Fruit fly (Drosophila melanogaster): Measurements from ENCODE around the gene Rcd4.

Gene Rcd4

DNA sequence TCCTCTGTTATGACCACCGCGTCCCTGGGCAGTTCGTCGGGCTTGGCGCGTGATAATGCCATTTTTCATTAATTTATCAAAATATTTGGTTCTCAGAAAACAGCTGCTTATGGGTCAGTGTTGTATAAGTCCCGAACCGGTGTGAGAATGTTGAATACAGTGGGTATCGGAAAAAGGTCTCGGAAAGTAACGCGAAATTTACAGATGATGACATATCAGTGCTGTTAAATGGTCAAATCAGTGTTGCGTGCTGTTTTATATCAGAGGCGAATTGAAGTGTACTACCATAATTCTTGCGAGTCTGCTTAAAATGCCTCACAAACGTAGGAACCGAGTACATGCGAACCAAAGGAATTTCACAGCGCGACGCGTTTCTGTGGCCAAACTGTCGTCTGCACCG lies at the start of gene Rcd4, which contains the start of gene CG13392:
Gene Rcd4, plus strand, starts transcription at position 216 of the 400 bp plus-strand sequence.
Gene CG13392, minus strand, starts transcription at position 162 of the 400 bp plus-strand sequence.
- TF ChIP-seq Pif1B (GFP tag; optimal IDR thresholded peaks at IDR 0.05) = peak; percentile 34
- TF ChIP-seq Pif1A (GFP tag; optimal IDR thresholded peaks at IDR 0.05) = peak; percentile 48
- TF ChIP-seq CG4496 (GFP tag; IDR thresholded peaks at IDR 0.05) = peak; percentile 80
- no peak for TF ChIP-seq CG32121 (GFP tag; IDR thresholded peaks at IDR 0.05)
- peak; percentile 66 for TF ChIP-seq Ets98B (GFP tag; IDR thresholded peaks at IDR 0.05)
- TF ChIP-seq CG34367 (tag; optimal IDR thresholded peaks at IDR 0.05) = peak; percentile 7
- peak; percentile 17 for TF ChIP-seq CG8301 (tag; optimal IDR thresholded peaks at IDR 0.05)
- peak; percentile 15; the same call in 1 of the 2 replicates for TF ChIP-seq rn (GFP tag; IDR thresholded peaks at IDR 0.05)
- TF ChIP-seq CG12605 (GFP tag; IDR thresholded peaks at IDR 0.05) = no peak
- TF ChIP-seq CG10348 (GFP tag; IDR thresholded peaks at IDR 0.05) = no peak
- TF ChIP-seq gl (tag; optimal IDR thresholded peaks at IDR 0.05) = peak; percentile 44
- TF ChIP-seq CG13204 (GFP tag; optimal IDR thresholded peaks at IDR 0.05) = no peak
- TF ChIP-seq CG14655 (GFP tag; optimal IDR thresholded peaks at IDR 0.05) = peak; percentile 25
- TF ChIP-seq fd96Ca (GFP tag; IDR thresholded peaks at IDR 0.05) = no peak; the same call in 2 of the 3 replicates
- peak; percentile 34 for TF ChIP-seq CG17806 (tag; optimal IDR thresholded peaks at IDR 0.05)
- peak; percentile 37 for TF ChIP-seq CG15710 (tag; optimal IDR thresholded peaks at IDR 0.05)
- TF ChIP-seq D1 (tag; optimal IDR thresholded peaks at IDR 0.05) = no peak
- peak; percentile 67 for TF ChIP-seq Snoo (tag; optimal IDR thresholded peaks at IDR 0.05)
- peak; percentile 0 for TF ChIP-seq EcR (GFP tag; optimal IDR thresholded peaks at IDR 0.05)
- no peak for TF ChIP-seq CG9948 (tag; optimal IDR thresholded peaks at IDR 0.05)
- peak; percentile 47 for TF ChIP-seq CG8159 (tag; optimal IDR thresholded peaks at IDR 0.05)

DNA sequence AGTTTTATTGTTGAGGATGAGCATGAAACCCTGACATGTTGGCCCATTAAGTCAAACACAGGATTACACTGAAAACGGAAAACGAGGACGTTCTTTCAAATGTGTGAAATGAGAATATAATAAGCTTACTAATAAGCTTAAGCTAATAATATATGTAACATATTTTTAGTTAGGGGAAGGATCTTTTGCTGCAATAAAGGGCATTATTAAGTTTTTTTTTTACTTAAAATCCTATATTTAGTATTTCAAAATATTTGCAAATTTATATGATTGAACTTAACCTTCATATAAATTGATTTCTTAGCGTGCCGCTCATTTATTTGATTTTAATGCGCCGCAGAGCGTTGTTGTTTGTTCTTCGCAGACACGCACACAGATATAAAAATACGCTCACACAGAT lies 49.5 kb upstream of the Rcd4 start:
- TF ChIP-seq CG12605 (GFP tag; IDR thresholded peaks at IDR 0.05) = no peak
- no peak for TF ChIP-seq CG34367 (tag; optimal IDR thresholded peaks at IDR 0.05)
- no peak for TF ChIP-seq D1 (tag; optimal IDR thresholded peaks at IDR 0.05)
- TF ChIP-seq rn (GFP tag; IDR thresholded peaks at IDR 0.05) = no peak
- TF ChIP-seq CG4496 (GFP tag; IDR thresholded peaks at IDR 0.05) = no peak
- no peak for TF ChIP-seq fd96Ca (GFP tag; IDR thresholded peaks at IDR 0.05)
- no peak for TF ChIP-seq CG32121 (GFP tag; IDR thresholded peaks at IDR 0.05)

DNA sequence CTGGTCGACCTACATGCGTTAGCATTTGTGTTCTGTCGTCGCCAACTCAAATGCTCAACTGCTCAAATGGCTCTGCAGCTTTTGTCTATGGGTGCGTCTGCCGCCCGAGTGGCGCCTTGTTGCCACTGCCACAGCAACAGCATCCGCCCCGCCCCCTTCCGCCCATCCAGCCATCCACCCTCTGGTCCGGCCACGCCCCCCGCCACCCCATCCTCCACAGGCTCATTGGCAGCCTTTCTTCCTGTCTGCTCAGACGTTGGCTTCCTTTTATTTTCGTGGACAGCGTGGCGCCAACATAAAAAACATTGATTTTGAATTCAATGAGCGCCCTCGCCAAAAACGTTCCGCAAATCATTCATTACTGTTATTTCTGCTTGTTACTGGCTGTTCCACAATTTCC lies 49.0 kb upstream of the Rcd4 start:
- no peak for TF ChIP-seq gl (tag; optimal IDR thresholded peaks at IDR 0.05)

DNA sequence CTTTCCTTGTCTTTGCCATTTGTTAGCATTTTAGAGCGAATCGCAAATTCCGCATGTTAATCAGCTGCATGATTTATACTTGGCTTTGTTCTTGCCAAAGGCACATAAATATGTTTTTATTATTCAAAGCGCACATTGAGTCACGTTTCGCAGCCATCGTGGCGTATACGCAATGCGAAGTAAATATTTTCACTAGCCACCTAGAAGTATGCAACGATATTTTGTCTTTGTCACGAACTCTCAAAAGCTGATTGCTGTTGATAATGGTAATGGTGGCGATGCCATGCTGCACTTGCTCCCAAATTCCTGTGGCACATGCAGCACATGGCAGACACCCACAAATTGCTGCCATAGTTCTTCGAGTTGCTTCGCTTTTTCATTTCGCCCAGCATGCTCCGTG lies 48.0 kb upstream of the Rcd4 start:
- TF ChIP-seq Snoo (tag; optimal IDR thresholded peaks at IDR 0.05) (no peak), gl (tag; optimal IDR thresholded peaks at IDR 0.05) (no peak), Ets98B (GFP tag; IDR thresholded peaks at IDR 0.05) (0 out of 2 replicates have a peak, but pooled peaks have one; percentile 9), CG8159 (tag; optimal IDR thresholded peaks at IDR 0.05) (no peak), D1 (tag; optimal IDR thresholded peaks at IDR 0.05) (no peak), fd96Ca (GFP tag; IDR thresholded peaks at IDR 0.05) (no peak), CG14655 (GFP tag; optimal IDR thresholded peaks at IDR 0.05) (peak; percentile 6), CG4496 (GFP tag; IDR thresholded peaks at IDR 0.05) (peak; percentile 81), CG15710 (tag; optimal IDR thresholded peaks at IDR 0.05) (no peak), Pif1A (GFP tag; optimal IDR thresholded peaks at IDR 0.05) (peak; percentile 11), CG32121 (GFP tag; IDR thresholded peaks at IDR 0.05) (no peak), Pif1B (GFP tag; optimal IDR thresholded peaks at IDR 0.05) (no peak), EcR (GFP tag; optimal IDR thresholded peaks at IDR 0.05) (no peak), CG12605 (GFP tag; IDR thresholded peaks at IDR 0.05) (no peak), CG17806 (tag; optimal IDR thresholded peaks at IDR 0.05) (no peak), CG9948 (tag; optimal IDR thresholded peaks at IDR 0.05) (no peak), CG34367 (tag; optimal IDR thresholded peaks at IDR 0.05) (peak; percentile 4), rn (GFP tag; IDR thresholded peaks at IDR 0.05) (no peak), CG10348 (GFP tag; IDR thresholded peaks at IDR 0.05) (no peak), CG8301 (tag; optimal IDR thresholded peaks at IDR 0.05) (no peak), CG13204 (GFP tag; optimal IDR thresholded peaks at IDR 0.05) (no peak)

DNA sequence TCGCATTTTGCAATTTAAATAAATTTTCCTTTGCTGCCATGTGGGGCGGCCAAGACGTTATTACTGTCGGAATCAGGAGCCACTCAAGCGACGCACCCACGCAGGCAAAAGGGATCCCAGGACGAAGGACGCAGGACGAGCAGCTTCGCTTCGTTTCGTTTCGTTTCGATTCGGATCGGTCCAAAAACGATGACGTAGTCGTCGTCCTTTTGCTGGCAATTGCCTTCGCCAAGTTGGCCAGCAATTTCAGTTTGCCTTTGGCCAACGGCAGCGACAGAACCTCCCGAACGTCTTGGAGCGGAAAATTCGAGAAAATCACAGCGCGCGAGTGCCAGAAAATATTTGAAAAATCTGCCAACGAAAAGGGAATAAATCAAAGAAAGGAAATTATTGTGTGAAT lies 44.6 kb upstream of the Rcd4 start, which contains the start of gene witty:
Gene witty, plus strand, starts transcription at position 249 of the 400 bp plus-strand sequence.
- TF ChIP-seq CG12605 (GFP tag; IDR thresholded peaks at IDR 0.05) = no peak
- TF ChIP-seq Pif1B (GFP tag; optimal IDR thresholded peaks at IDR 0.05) = no peak
- no peak for TF ChIP-seq CG34367 (tag; optimal IDR thresholded peaks at IDR 0.05)
- TF ChIP-seq CG15710 (tag; optimal IDR thresholded peaks at IDR 0.05) = no peak
- TF ChIP-seq CG9948 (tag; optimal IDR thresholded peaks at IDR 0.05) = no peak
- no peak for TF ChIP-seq gl (tag; optimal IDR thresholded peaks at IDR 0.05)
- TF ChIP-seq rn (GFP tag; IDR thresholded peaks at IDR 0.05) = no peak
- no peak for TF ChIP-seq fd96Ca (GFP tag; IDR thresholded peaks at IDR 0.05)

DNA sequence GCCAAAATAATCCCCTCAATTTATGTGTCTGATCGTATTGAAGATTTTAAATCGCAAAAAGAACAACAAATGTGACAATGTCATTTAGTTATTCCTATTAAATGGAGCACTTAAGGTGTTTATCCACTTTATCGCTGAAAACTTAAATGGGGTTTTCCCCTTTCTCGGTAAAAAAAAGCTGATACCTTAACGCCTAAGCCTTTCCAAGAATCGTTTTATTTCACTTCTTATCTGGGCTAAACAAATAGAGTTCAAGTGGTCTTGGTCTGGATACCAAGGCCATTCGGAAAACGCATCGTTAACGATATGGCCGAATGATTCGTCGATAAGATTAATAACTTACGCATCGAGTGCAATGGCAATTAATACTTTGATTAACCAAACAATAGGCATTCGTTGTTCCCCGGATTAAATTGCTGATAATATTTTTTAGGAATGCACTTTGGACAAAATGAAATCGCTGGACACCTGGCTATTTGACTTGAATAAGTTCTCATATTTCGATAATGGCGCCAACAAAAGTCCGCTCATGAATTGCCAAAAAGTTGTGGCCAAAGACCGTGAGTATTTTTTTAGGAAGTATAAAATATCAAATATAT lies 42.8 kb upstream of the Rcd4 start:
- TF ChIP-seq Snoo (tag; optimal IDR thresholded peaks at IDR 0.05) (no peak), CG4496 (GFP tag; IDR thresholded peaks at IDR 0.05) (no peak), CG9948 (tag; optimal IDR thresholded peaks at IDR 0.05) (no peak), Ets98B (GFP tag; IDR thresholded peaks at IDR 0.05) (no peak), CG12605 (GFP tag; IDR thresholded peaks at IDR 0.05) (no peak), fd96Ca (GFP tag; IDR thresholded peaks at IDR 0.05) (no peak), gl (tag; optimal IDR thresholded peaks at IDR 0.05) (no peak), EcR (GFP tag; optimal IDR thresholded peaks at IDR 0.05) (no peak), CG32121 (GFP tag; IDR thresholded peaks at IDR 0.05) (no peak), CG15710 (tag; optimal IDR thresholded peaks at IDR 0.05) (no peak), CG14655 (GFP tag; optimal IDR thresholded peaks at IDR 0.05) (no peak), CG10348 (GFP tag; IDR thresholded peaks at IDR 0.05) (no peak), CG8159 (tag; optimal IDR thresholded peaks at IDR 0.05) (no peak), Pif1A (GFP tag; optimal IDR thresholded peaks at IDR 0.05) (no peak), CG34367 (tag; optimal IDR thresholded peaks at IDR 0.05) (no peak), CG8301 (tag; optimal IDR thresholded peaks at IDR 0.05) (no peak)
